Worm (Caenorhabditis elegans): ENCODE results near the gene F56C3.10.
"Not testable (repeated sequence)": the region's sequence is repeated elsewhere in the genome, so short reads cannot be mapped to it uniquely, and the experiment has no call there.

DNA sequence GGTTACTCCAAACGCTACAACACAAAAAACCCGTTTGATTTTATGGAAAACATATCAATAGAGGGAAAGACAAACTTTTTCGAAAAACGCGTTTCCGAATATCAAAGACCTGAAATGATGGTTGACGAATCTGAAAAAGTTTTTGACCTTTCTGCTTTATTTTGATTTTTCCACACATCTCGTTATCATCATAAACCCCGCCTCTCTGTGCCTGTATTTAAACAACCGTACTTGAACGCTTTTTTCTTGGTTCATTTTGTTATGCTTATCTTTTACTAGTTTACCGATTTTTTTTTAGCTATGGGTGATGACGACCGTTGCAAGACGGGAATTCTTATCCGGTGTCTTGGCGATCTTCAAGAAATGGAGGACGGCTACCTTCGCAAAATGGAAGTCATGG, 49.2 kb upstream of the F56C3.10 start, which contains the start of gene F19G12.1:
- TF ChIP-seq zfp-3 (GFP tag; conservative IDR thresholded peaks at IDR 0.05); ztf-11 (tag; optimal IDR thresholded peaks at IDR 0.05); unc-62 (GFP tag; optimal IDR thresholded peaks at IDR 0.05 in 1 of 2); unc-62 (tag; optimal IDR thresholded peaks at IDR 0.05); ceh-20 (GFP tag; IDR thresholded peaks at IDR 0.05); nhr-11 (tag; optimal IDR thresholded peaks at IDR 0.05); saeg-2 (GFP tag; IDR thresholded peaks at IDR 0.05); ces-1 (GFP tag; optimal IDR thresholded peaks at IDR 0.05): not testable (repeated sequence)

All from whole organism, L4 larva.